Worm (Caenorhabditis elegans): Measurements from ENCODE around the gene K05F6.14.

DNA sequence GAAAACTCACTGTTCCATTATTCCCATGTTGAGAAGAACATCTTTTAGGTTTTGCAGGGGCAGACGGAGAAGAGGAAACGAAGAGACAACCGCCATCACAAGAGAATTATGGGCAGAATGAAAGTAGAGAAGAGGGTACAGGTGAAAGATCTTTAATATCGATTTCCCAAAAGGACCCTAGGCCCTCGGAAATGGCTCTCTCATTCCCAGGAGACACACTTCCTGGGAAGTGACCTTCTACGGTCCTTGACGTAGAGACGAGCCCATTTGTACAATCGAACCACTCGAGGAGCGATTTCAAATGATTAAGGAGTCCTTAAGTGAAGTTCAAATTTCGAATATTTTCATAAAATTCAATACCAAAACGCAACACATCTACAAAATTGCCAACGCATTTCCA lies 9.1 kb downstream of the K05F6.14 start, which contains the start of gene fbxb-46:
- TF ChIP-seq nhr-76 (tag; optimal IDR thresholded peaks at IDR 0.05) (no peak), unc-62 (GFP tag; optimal IDR thresholded peaks at IDR 0.05) (no peak)
